Worm (Caenorhabditis elegans) whole organism, late embryonic: Measurements from ENCODE around the gene hrpa-1.
A peak's percentile ranks its signal among the peaks of the same experiment; 100 is the strongest.

Experiments used
- C08G9.2 ChIP-seq: sonication (generic microtip); optimal IDR thresholded peaks from 2 replicates; lab custom pipeline; 2016; ENCODE audit warnings: mild to moderate bottlenecking, missing genetic modification characterization, moderate library complexity, missing compliant biosample characterization
- C38D4.7 ChIP-seq: fragments of 200-800 bp; sonication (Bioruptor generic); optimal IDR thresholded peaks from 2 replicates; lab custom pipeline; 2018; ENCODE audit warnings: mild to moderate bottlenecking, missing genetic modification characterization, moderate library complexity, missing compliant biosample characterization
- F13H6.1 ChIP-seq: sonication (generic microtip); optimal IDR thresholded peaks from 2 replicates; lab custom pipeline; 2016; ENCODE audit warnings: missing genetic modification characterization, missing compliant biosample characterization
- K02D7.2 ChIP-seq: sonication (generic microtip); optimal IDR thresholded peaks from 2 replicates; lab custom pipeline; 2017; ENCODE audit warnings: mild to moderate bottlenecking, missing genetic modification characterization, missing compliant biosample characterization
- T23F11.4 ChIP-seq: fragments of 200-800 bp; sonication (Bioruptor generic); optimal IDR thresholded peaks from 2 replicates; lab custom pipeline; 2018; ENCODE audit warnings: mild to moderate bottlenecking, missing genetic modification characterization, missing compliant biosample characterization
- ceh-2 ChIP-seq: sonication (generic microtip); optimal IDR thresholded peaks from 2 replicates; lab custom pipeline; 2016; ENCODE audit warnings: missing genotype, missing genetic modification characterization, missing compliant biosample characterization
- ceh-22 ChIP-seq: sonication (generic microtip); optimal IDR thresholded peaks from 2 replicates; lab custom pipeline; 2017; ENCODE audit warnings: missing biosample characterization, missing genetic modification characterization
- ceh-30 ChIP-seq: fragments of 150-350 bp; optimal IDR thresholded peaks from 2 replicates; lab custom pipeline; 2014; ENCODE audit warnings: missing biosample characterization, missing genetic modification characterization
- ceh-31 ChIP-seq: sonication (generic microtip); optimal IDR thresholded peaks from 2 replicates; lab custom pipeline; 2016; ENCODE audit warnings: missing genetic modification characterization, missing compliant biosample characterization
- ceh-34 ChIP-seq: sonication (generic microtip); optimal IDR thresholded peaks from 2 replicates; lab custom pipeline; 2016; ENCODE audit warnings: mild to moderate bottlenecking, missing genetic modification characterization, missing compliant biosample characterization
- ceh-6 ChIP-seq: fragments of 200-800 bp; sonication (Bioruptor generic); optimal IDR thresholded peaks from 2 replicates; lab custom pipeline; 2018; ENCODE audit warnings: mild to moderate bottlenecking, missing genetic modification characterization, missing compliant biosample characterization
- elt-2 ChIP-seq: sonication (generic microtip); optimal IDR thresholded peaks from 2 replicates; lab custom pipeline; 2016; ENCODE audit warnings: missing genetic modification reagents, missing genetic modification characterization, missing compliant biosample characterization
- elt-4 ChIP-seq: sonication (generic microtip); optimal IDR thresholded peaks from 2 replicates; lab custom pipeline; 2016; ENCODE audit warnings: missing genetic modification characterization, missing compliant biosample characterization
- eyg-1 ChIP-seq: sonication (generic microtip); optimal IDR thresholded peaks from 2 replicates; lab custom pipeline; 2016; ENCODE audit warnings: missing genotype, missing genetic modification characterization, missing compliant biosample characterization
- fkh-10 ChIP-seq: fragments of 150-350 bp; optimal IDR thresholded peaks from 2 replicates; lab custom pipeline; 2014; ENCODE audit warnings: missing biosample characterization, missing genetic modification reagents, missing genetic modification characterization
- fkh-6 ChIP-seq: sonication (generic microtip); optimal IDR thresholded peaks from 2 replicates; lab custom pipeline; 2016; ENCODE audit warnings: missing genetic modification characterization, missing compliant biosample characterization
- hlh-13 ChIP-seq: fragments of 200-800 bp; sonication (Bioruptor generic); optimal IDR thresholded peaks from 2 replicates; lab custom pipeline; 2018; ENCODE audit warnings: mild to moderate bottlenecking, missing genetic modification characterization, missing compliant biosample characterization
- hlh-15 ChIP-seq: sonication (generic microtip); optimal IDR thresholded peaks from 2 replicates; lab custom pipeline; 2016; ENCODE audit warnings: missing genetic modification characterization, missing compliant biosample characterization
- hlh-30 ChIP-seq: sonication (generic microtip); optimal IDR thresholded peaks from 2 replicates; lab custom pipeline; 2017; ENCODE audit warnings: antibody characterized with exemption, missing genetic modification characterization, missing compliant biosample characterization; ENCODE audit not compliant: insufficient read depth
- hlh-8 ChIP-seq: sonication (generic microtip); optimal IDR thresholded peaks from 2 replicates; lab custom pipeline; 2016; ENCODE audit warnings: missing genotype, missing genetic modification characterization, missing compliant biosample characterization
- lim-6 ChIP-seq: sonication (generic microtip); optimal IDR thresholded peaks from 2 replicates; lab custom pipeline; 2016; ENCODE audit warnings: missing genetic modification characterization, missing compliant biosample characterization
- mec-3 ChIP-seq: sonication (generic microtip); optimal IDR thresholded peaks from 2 replicates; lab custom pipeline; 2016; ENCODE audit warnings: borderline replicate concordance, missing genetic modification characterization, missing compliant biosample characterization
- nfya-1 ChIP-seq: sonication (generic microtip); optimal IDR thresholded peaks from 2 replicates; lab custom pipeline; 2017; ENCODE audit warnings: missing genetic modification characterization, mild to moderate bottlenecking, missing compliant biosample characterization, antibody characterized with exemption, moderate library complexity
- nhr-11 ChIP-seq: fragments of 150-350 bp; optimal IDR thresholded peaks from 2 replicates; lab custom pipeline; 2014; ENCODE audit warnings: missing biosample characterization, missing genetic modification characterization
- npax-4 ChIP-seq: sonication (generic microtip); optimal IDR thresholded peaks from 2 replicates; lab custom pipeline; 2016; ENCODE audit warnings: missing genetic modification characterization, missing compliant biosample characterization
- odd-2 ChIP-seq: sonication (generic microtip); optimal IDR thresholded peaks from 2 replicates; lab custom pipeline; 2017; ENCODE audit warnings: antibody characterized with exemption, mild to moderate bottlenecking, missing genetic modification characterization, missing compliant biosample characterization
- pha-2 ChIP-seq: sonication (generic microtip); optimal IDR thresholded peaks from 2 replicates; lab custom pipeline; 2017; ENCODE audit warnings: mild to moderate bottlenecking, missing genetic modification characterization, missing compliant biosample characterization
- pha-4 ChIP-seq: fragments of 150-350 bp; optimal IDR thresholded peaks from 2 replicates; lab custom pipeline; 2018; ENCODE audit warnings: missing biosample characterization, missing genetic modification reagents, missing genetic modification characterization
- pqm-1 ChIP-seq: sonication (generic microtip); optimal IDR thresholded peaks from 2 replicates; lab custom pipeline; 2016; ENCODE audit warnings: missing genetic modification characterization, missing compliant biosample characterization
- ref-2 ChIP-seq: sonication (generic microtip); optimal IDR thresholded peaks from 2 replicates; lab custom pipeline; 2016; ENCODE audit warnings: missing genetic modification characterization, missing compliant biosample characterization
- rnt-1 ChIP-seq: sonication (generic microtip); optimal IDR thresholded peaks from 2 replicates; lab custom pipeline; 2016; ENCODE audit warnings: missing genetic modification characterization, missing compliant biosample characterization
- sdc-2 ChIP-seq: sonication (generic microtip); optimal IDR thresholded peaks from 2 replicates; lab custom pipeline; 2016; ENCODE audit warnings: missing genotype, missing genetic modification characterization, missing compliant biosample characterization
- sox-2 ChIP-seq: fragments of 200-800 bp; sonication (Bioruptor generic); IDR thresholded peaks from 2 replicates; pipeline ENCODE4 v1.3.6; 2022; ENCODE audit warnings: missing genetic modification reagents, missing genetic modification characterization, missing compliant biosample characterization
- sox-4 ChIP-seq: sonication (generic microtip); optimal IDR thresholded peaks from 2 replicates; lab custom pipeline; 2017; ENCODE audit warnings: mild to moderate bottlenecking, missing genetic modification characterization, inconsistent platforms, missing compliant biosample characterization
- syd-9 ChIP-seq: sonication (generic microtip); optimal IDR thresholded peaks from 2 replicates; lab custom pipeline; 2016; ENCODE audit warnings: mild to moderate bottlenecking, missing genetic modification characterization, moderate library complexity, missing compliant biosample characterization
- tbx-2 ChIP-seq: sonication (generic microtip); optimal IDR thresholded peaks from 2 replicates; lab custom pipeline; 2016; ENCODE audit warnings: missing genetic modification characterization, missing compliant biosample characterization
- tbx-7 ChIP-seq: sonication (generic microtip); optimal IDR thresholded peaks from 2 replicates; lab custom pipeline; 2016; ENCODE audit warnings: missing genotype, missing genetic modification characterization, missing compliant biosample characterization
- ttx-3 ChIP-seq: sonication (generic microtip); optimal IDR thresholded peaks from 2 replicates; lab custom pipeline; 2016; ENCODE audit warnings: missing genetic modification reagents, missing genetic modification characterization, missing compliant biosample characterization
- unc-3 ChIP-seq, 2 experiments: fragments of 200-800 bp in 1 of 2; sonication (Bioruptor generic) in 1 of 2; sonication (generic microtip) in 1 of 2; conservative IDR thresholded peaks in 1 of 2; optimal IDR thresholded peaks in 1 of 2; 2 replicates each; pipeline versions ENCODE4 v1.3.6 to Lab custom; 2016 to 2022; ENCODE audit warnings: missing compliant biosample characterization in 2 of 2, missing genetic modification characterization in 2 of 2, missing genetic modification reagents in 1 of 2
- unc-42 ChIP-seq: sonication (generic microtip); optimal IDR thresholded peaks from 2 replicates; lab custom pipeline; 2016; ENCODE audit warnings: missing genotype, missing genetic modification characterization, missing compliant biosample characterization
- unc-55 ChIP-seq: sonication (generic microtip); optimal IDR thresholded peaks from 2 replicates; lab custom pipeline; 2017; ENCODE audit warnings: missing biosample characterization, missing genetic modification reagents, missing genetic modification characterization
- zip-5 ChIP-seq: sonication (generic microtip); optimal IDR thresholded peaks from 2 replicates; lab custom pipeline; 2016; ENCODE audit warnings: missing genetic modification characterization, missing compliant biosample characterization

The hrpa-1 gene

DNA sequence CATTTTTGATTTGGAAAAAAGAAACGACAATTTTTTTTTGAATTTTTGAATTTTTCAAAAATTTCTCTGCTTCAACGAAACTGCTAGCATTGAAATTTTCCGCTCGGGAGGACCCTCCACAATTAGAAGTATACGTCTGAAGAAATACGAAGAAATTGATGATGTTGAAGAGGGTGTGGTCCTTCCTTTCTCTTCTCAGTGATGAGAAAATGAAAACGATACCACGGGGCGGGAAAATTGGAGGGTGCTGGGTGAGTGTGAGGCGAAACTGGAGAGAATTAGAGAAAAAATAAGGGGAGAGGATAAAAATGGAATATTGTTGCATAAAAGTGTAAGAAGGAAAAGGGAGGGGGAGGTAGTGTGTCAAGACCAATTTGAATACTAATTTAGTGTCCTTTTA is 13.4 kb upstream of the hrpa-1 start:
- no peak for TF ChIP-seq sdc-2 (tag; lab: Kevin White, UChicago)
- TF ChIP-seq unc-42 (tag; lab: Kevin White, UChicago): peak; percentile 12
- TF ChIP-seq elt-2 (tag; lab: Kevin White, UChicago): no peak
- TF ChIP-seq ref-2 (tag; lab: Kevin White, UChicago): peak; percentile 27
- no peak for TF ChIP-seq tbx-7 (tag; lab: Kevin White, UChicago)
- TF ChIP-seq ceh-34: no peak

DNA sequence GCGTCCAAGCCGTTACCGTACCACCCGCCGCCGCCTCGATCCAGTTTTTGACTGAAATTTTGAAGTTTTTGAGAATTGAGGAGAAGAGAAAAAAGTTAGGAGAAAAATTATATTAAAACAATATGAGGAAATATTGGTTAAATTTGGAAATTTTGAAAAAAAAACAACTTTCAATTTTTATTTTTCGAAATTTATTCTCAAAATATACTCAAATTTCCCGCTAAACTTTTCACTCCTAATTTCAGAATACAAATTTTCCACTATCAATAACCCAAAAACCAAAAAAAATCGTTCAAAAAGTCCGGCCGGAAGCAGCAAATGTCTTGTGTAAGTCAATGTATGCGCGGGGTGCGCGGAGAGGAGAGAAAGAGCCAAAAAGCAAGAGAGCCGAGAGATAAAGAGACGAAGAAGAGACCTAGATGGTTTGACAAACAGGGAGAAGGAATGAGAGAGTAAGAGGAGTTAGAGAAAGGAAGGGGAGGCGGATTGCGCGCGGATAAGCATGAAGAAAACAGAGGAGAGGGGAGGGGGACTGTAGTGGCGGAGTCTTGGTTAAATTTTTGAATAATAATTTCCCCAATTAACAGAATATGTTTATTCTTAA is 11.4 kb upstream of the hrpa-1 start, which contains the start of gene elks-1:
Gene elks-1, minus strand, starts transcription at position 51 of the 604 bp plus-strand sequence.
- no peak for TF ChIP-seq hlh-15 (tag; lab: Kevin White, UChicago)
- TF ChIP-seq ceh-22: no peak
- TF ChIP-seq F13H6.1: no peak
- no peak for TF ChIP-seq nhr-11 (tag; lab: Kevin White, UChicago)
- TF ChIP-seq sdc-2 (tag; lab: Kevin White, UChicago): no peak
- TF ChIP-seq hlh-13: no peak
- TF ChIP-seq unc-55 (GFP tag; lab: Kevin White, UChicago): no peak
- peak; percentile 11 for TF ChIP-seq ceh-31 (tag; lab: Kevin White, UChicago)
- TF ChIP-seq ceh-6 (GFP tag; lab: Kevin White, UChicago): no peak
- peak; percentile 28 for TF ChIP-seq ref-2 (tag; lab: Kevin White, UChicago)
- no peak for TF ChIP-seq tbx-7 (tag; lab: Kevin White, UChicago)
- peak; percentile 17 for TF ChIP-seq tbx-2 (tag; lab: Kevin White, UChicago)
- no peak for TF ChIP-seq lim-6 (tag; lab: Kevin White, UChicago)
- TF ChIP-seq fkh-10: no peak
- TF ChIP-seq hlh-30 (tag; lab: Kevin White, UChicago): no peak
- no peak for TF ChIP-seq pha-4 (tag; lab: Kevin White, UChicago)
- TF ChIP-seq eyg-1 (tag; lab: Kevin White, UChicago): no peak
- no peak for TF ChIP-seq elt-4
- no peak for TF ChIP-seq pqm-1 (tag; lab: Kevin White, UChicago)
- no peak for TF ChIP-seq C38D4.7
- no peak for TF ChIP-seq unc-3 (GFP tag; conservative IDR thresholded peaks at IDR 0.05; lab: Robert Waterston, UW)
- no peak for TF ChIP-seq unc-3 (tag; optimal IDR thresholded peaks at IDR 0.05; lab: Kevin White, UChicago)
- TF ChIP-seq mec-3 (tag; lab: Kevin White, UChicago): no peak
- no peak for TF ChIP-seq npax-4 (tag; lab: Kevin White, UChicago)
- TF ChIP-seq rnt-1 (tag; lab: Kevin White, UChicago): no peak
- TF ChIP-seq nfya-1: peak; percentile 53
- no peak for TF ChIP-seq pha-2 (tag; lab: Kevin White, UChicago)
- TF ChIP-seq odd-2 (tag; lab: Kevin White, UChicago): no peak
- no peak for TF ChIP-seq K02D7.2 (tag; lab: Kevin White, UChicago)
- no peak for TF ChIP-seq zip-5 (tag; lab: Kevin White, UChicago)
- TF ChIP-seq ttx-3: no peak
- TF ChIP-seq C08G9.2 (tag; lab: Kevin White, UChicago): no peak
- no peak for TF ChIP-seq syd-9 (tag; lab: Kevin White, UChicago)
- TF ChIP-seq sox-4: no peak
- no peak for TF ChIP-seq ceh-2 (tag; lab: Kevin White, UChicago)
- TF ChIP-seq fkh-6 (tag; lab: Kevin White, UChicago): no peak
- no peak for TF ChIP-seq hlh-8 (tag; lab: Kevin White, UChicago)
- TF ChIP-seq ceh-34: peak; percentile 27
- TF ChIP-seq T23F11.4 (GFP tag; lab: Kevin White, UChicago): no peak
- no peak for TF ChIP-seq ceh-30 (tag; lab: Kevin White, UChicago)
- TF ChIP-seq sox-2 (GFP tag; lab: Robert Waterston, UW): no peak
- TF ChIP-seq, all 69 proteins: peak for 5
